Fruit fly (Drosophila melanogaster) whole organism, embryonic: Measurements from ENCODE around the gene CG7294.

ENCODE experiments used
- Adf1 ChIP-seq: fragments of 200-800 bp; sonication (Bioruptor generic); IDR thresholded peaks from 2 replicates; pipeline ENCODE4 v1.3.6; 2022; ENCODE audit warnings: missing biosample characterization, missing genetic modification characterization
- B-H2 ChIP-seq: fragments of 200-800 bp; sonication (Bioruptor generic); optimal IDR thresholded peaks from 2 replicates; lab custom pipeline; 2018; ENCODE audit warnings: missing biosample characterization, mild to moderate bottlenecking, missing genetic modification characterization
- Bdp1 ChIP-seq: fragments of 200-800 bp; sonication (Bioruptor generic); optimal IDR thresholded peaks from 3 replicates; lab custom pipeline; 2016; ENCODE audit warnings: missing biosample characterization, missing genetic modification characterization
- Bgb ChIP-seq: fragments of 200-800 bp; sonication (Bioruptor generic); IDR thresholded peaks from 2 replicates; pipeline ENCODE4 v1.3.6; 2022; ENCODE audit warnings: missing biosample characterization, missing genetic modification characterization; ENCODE audit not compliant: partially characterized antibody
- CG10147 ChIP-seq: fragments of 200-800 bp; sonication (Bioruptor generic); optimal IDR thresholded peaks from 2 replicates; lab custom pipeline; 2019; ENCODE audit warnings: missing biosample characterization, mild to moderate bottlenecking, missing genetic modification characterization, moderate library complexity
- CG10959 ChIP-seq: fragments of 200-800 bp; sonication (Bioruptor generic); IDR thresholded peaks from 2 replicates; pipeline ENCODE4 v1.3.6; 2022; ENCODE audit warnings: missing biosample characterization, missing genetic modification characterization
- CG11695 ChIP-seq: fragments of 200-800 bp; sonication (Bioruptor generic); IDR thresholded peaks from 3 replicates; pipeline ENCODE4 v1.3.6; 2022; ENCODE audit warnings: missing biosample characterization, missing genetic modification characterization
- CG11696 ChIP-seq: fragments of 200-800 bp; sonication (Bioruptor generic); IDR thresholded peaks from 2 replicates; pipeline ENCODE4 v1.3.6; 2022; ENCODE audit warnings: missing biosample characterization, missing genetic modification characterization
- CG12942 ChIP-seq: fragments of 200-800 bp; sonication (Bioruptor generic); optimal IDR thresholded peaks from 3 replicates; lab custom pipeline; 2016; ENCODE audit warnings: missing biosample characterization, missing genetic modification characterization
- CG13424 ChIP-seq: fragments of 200-800 bp; sonication (Bioruptor generic); optimal IDR thresholded peaks from 2 replicates; lab custom pipeline; 2019; ENCODE audit warnings: missing biosample characterization, mild to moderate bottlenecking, missing genetic modification characterization, moderate library complexity
- CG18476 ChIP-seq: fragments of 200-800 bp; sonication (Bioruptor generic); optimal IDR thresholded peaks from 2 replicates; lab custom pipeline; 2016; ENCODE audit warnings: missing biosample characterization, mild to moderate bottlenecking, missing genetic modification characterization
- CG32532 ChIP-seq: fragments of 200-800 bp; sonication (Bioruptor generic); IDR thresholded peaks from 2 replicates; pipeline ENCODE4 v1.3.6; 2022; ENCODE audit warnings: missing biosample characterization, missing genetic modification characterization
- CG33213 ChIP-seq: fragments of 200-800 bp; sonication (Bioruptor generic); optimal IDR thresholded peaks from 3 replicates; lab custom pipeline; 2016; ENCODE audit warnings: missing biosample characterization, missing genetic modification characterization
- CG33557 ChIP-seq: fragments of 200-800 bp; sonication (Bioruptor generic); optimal IDR thresholded peaks from 2 replicates; lab custom pipeline; 2019; ENCODE audit warnings: missing biosample characterization, mild to moderate bottlenecking, missing genetic modification characterization, moderate library complexity
- CG4404 ChIP-seq: fragments of 200-800 bp; sonication (Bioruptor generic); IDR thresholded peaks from 2 replicates; pipeline ENCODE4 v1.3.6; 2022; ENCODE audit warnings: missing biosample characterization, missing genetic modification characterization
- CG4617 ChIP-seq: fragments of 200-800 bp; sonication (Bioruptor generic); optimal IDR thresholded peaks from 3 replicates; lab custom pipeline; 2016; ENCODE audit warnings: missing biosample characterization, missing genetic modification characterization, borderline replicate concordance
- CG4820 ChIP-seq: fragments of 200-800 bp; sonication (Bioruptor generic); optimal IDR thresholded peaks from 3 replicates; lab custom pipeline; 2016; ENCODE audit warnings: missing biosample characterization, missing genetic modification characterization
- CG6813 ChIP-seq: fragments of 200-800 bp; sonication (Bioruptor generic); optimal IDR thresholded peaks from 2 replicates; lab custom pipeline; 2017; ENCODE audit warnings: missing biosample characterization, missing genetic modification characterization, mild to moderate bottlenecking, moderate library complexity, missing genetic modification reagents
- CG7372 ChIP-seq: fragments of 200-800 bp; sonication (Bioruptor generic); IDR thresholded peaks from 2 replicates; pipeline ENCODE4 v1.3.6; 2022; ENCODE audit warnings: missing biosample characterization, missing genetic modification characterization
- CG7839 ChIP-seq: fragments of 200-800 bp; sonication (Bioruptor generic); optimal IDR thresholded peaks from 3 replicates; lab custom pipeline; 2018; ENCODE audit warnings: missing biosample characterization, mild to moderate bottlenecking, missing genetic modification characterization, moderate library complexity
- CG8290 ChIP-seq, 3 experiments: fragments of 200-800 bp; sonication (Bioruptor generic); optimal IDR thresholded peaks; 2 replicates each; lab custom pipeline; 2016 to 2019; ENCODE audit warnings: missing biosample characterization in 3 of 3, missing genetic modification characterization in 3 of 3, mild to moderate bottlenecking in 2 of 3, moderate library complexity in 1 of 3
- CTCF ChIP-seq: fragments of 200-800 bp; sonication (Bioruptor generic); optimal IDR thresholded peaks from 2 replicates; lab custom pipeline; 2017; ENCODE audit warnings: missing biosample characterization, mild to moderate bottlenecking, missing genetic modification characterization, moderate library complexity
- Deaf1 ChIP-seq: fragments of 200-800 bp; optimal IDR thresholded peaks from 3 replicates; lab custom pipeline; 2019; ENCODE audit warnings: missing biosample characterization, mild to moderate bottlenecking, missing genetic modification characterization, moderate library complexity
- Dip2 ChIP-seq: fragments of 200-800 bp; sonication (Bioruptor generic); IDR thresholded peaks from 2 replicates; pipeline ENCODE4 v1.3.6; 2022; ENCODE audit warnings: missing biosample characterization, missing genetic modification characterization
- E2f1 ChIP-seq: fragments of 200-800 bp; sonication (Bioruptor generic); IDR thresholded peaks from 2 replicates; pipeline ENCODE4 v1.3.6; 2022; ENCODE audit warnings: missing biosample characterization, missing genetic modification characterization
- Fer2 ChIP-seq: fragments of 200-800 bp; sonication (Bioruptor generic); optimal IDR thresholded peaks from 2 replicates; lab custom pipeline; 2018; ENCODE audit warnings: missing biosample characterization, mild to moderate bottlenecking, missing genetic modification characterization, moderate library complexity
- Jarid2 ChIP-seq: fragments of 200-800 bp; sonication (Bioruptor generic); optimal IDR thresholded peaks from 3 replicates; lab custom pipeline; 2017; ENCODE audit warnings: mild to moderate bottlenecking, missing biosample characterization, missing genetic modification reagents, missing genetic modification characterization
- Myb ChIP-seq: fragments of 200-800 bp; sonication (Bioruptor generic); optimal IDR thresholded peaks from 2 replicates; lab custom pipeline; 2016; ENCODE audit warnings: missing biosample characterization, missing genetic modification characterization
- Oaz ChIP-seq: fragments of 200-800 bp; sonication (Bioruptor generic); IDR thresholded peaks from 2 replicates; pipeline ENCODE4 v1.3.6; 2022; ENCODE audit warnings: missing biosample characterization, missing genetic modification characterization
- bab2 ChIP-seq: fragments of 200-800 bp; sonication (Bioruptor generic); optimal IDR thresholded peaks from 2 replicates; lab custom pipeline; 2016; ENCODE audit warnings: missing biosample characterization, missing genetic modification characterization
- btn ChIP-seq: fragments of 200-800 bp; sonication (Bioruptor generic); optimal IDR thresholded peaks from 2 replicates; lab custom pipeline; 2016; ENCODE audit warnings: missing biosample characterization, missing genetic modification characterization
- chif ChIP-seq, 2 experiments: fragments of 200-800 bp; sonication (Bioruptor generic); optimal IDR thresholded peaks; 3 replicates each; lab custom pipeline; 2016; ENCODE audit warnings: missing biosample characterization in 2 of 2, missing genetic modification characterization in 2 of 2
- chm ChIP-seq: fragments of 200-800 bp; sonication (Bioruptor generic); IDR thresholded peaks from 2 replicates; pipeline ENCODE4 v1.3.6; 2022; ENCODE audit warnings: missing biosample characterization, missing genetic modification characterization
- croc ChIP-seq: fragments of 200-800 bp; sonication (Bioruptor generic); conservative IDR thresholded peaks from 3 replicates; pipeline ENCODE4 v1.3.6; 2022; ENCODE audit warnings: missing biosample characterization, missing genetic modification characterization
- crol ChIP-seq: fragments of 200-800 bp; sonication (Bioruptor generic); IDR thresholded peaks from 2 replicates; pipeline ENCODE4 v1.3.6; 2022; ENCODE audit warnings: missing biosample characterization, missing genetic modification characterization
- crp ChIP-seq, 2 experiments: fragments of 200-800 bp; sonication (Bioruptor generic); optimal IDR thresholded peaks; 2 replicates in 1 of 2; 3 replicates in 1 of 2; lab custom pipeline; 2017; ENCODE audit warnings: missing biosample characterization in 2 of 2, missing genetic modification characterization in 2 of 2, mild to moderate bottlenecking in 1 of 2, moderate library complexity in 1 of 2
- fd3F ChIP-seq: fragments of 200-800 bp; sonication (Bioruptor generic); optimal IDR thresholded peaks from 2 replicates; lab custom pipeline; 2018; ENCODE audit warnings: missing biosample characterization, mild to moderate bottlenecking, missing genetic modification characterization, moderate library complexity
- gcm2 ChIP-seq: fragments of 200-800 bp; sonication (Bioruptor generic); optimal IDR thresholded peaks from 2 replicates; lab custom pipeline; 2016; ENCODE audit warnings: missing biosample characterization, missing genetic modification characterization
- jing ChIP-seq: fragments of 200-800 bp; sonication (Bioruptor generic); optimal IDR thresholded peaks from 2 replicates; lab custom pipeline; 2018; ENCODE audit warnings: missing biosample characterization, mild to moderate bottlenecking, missing genetic modification characterization
- ken ChIP-seq: fragments of 200-800 bp; sonication (Bioruptor generic); IDR thresholded peaks from 3 replicates; pipeline ENCODE4 v1.3.6; 2022; ENCODE audit warnings: missing biosample characterization, missing genetic modification characterization
- klu ChIP-seq: fragments of 200-800 bp; sonication (Bioruptor generic); IDR thresholded peaks from 2 replicates; pipeline ENCODE4 v1.3.6; 2022; ENCODE audit warnings: missing biosample characterization, missing genetic modification characterization
- lbe ChIP-seq: fragments of 200-800 bp; sonication (Bioruptor generic); optimal IDR thresholded peaks from 2 replicates; lab custom pipeline; 2016; ENCODE audit warnings: missing biosample characterization, mild to moderate bottlenecking, missing genetic modification characterization
- nau ChIP-seq: fragments of 200-800 bp; sonication (Bioruptor generic); optimal IDR thresholded peaks from 3 replicates; lab custom pipeline; 2017; ENCODE audit warnings: missing biosample characterization, mild to moderate bottlenecking, missing genetic modification characterization, missing genetic modification reagents
- org-1 ChIP-seq: fragments of 200-800 bp; sonication (Bioruptor generic); optimal IDR thresholded peaks from 2 replicates; lab custom pipeline; 2017; ENCODE audit warnings: missing biosample characterization, missing genetic modification characterization
- schlank ChIP-seq: fragments of 200-800 bp; sonication (Bioruptor generic); optimal IDR thresholded peaks from 2 replicates; lab custom pipeline; 2018; ENCODE audit warnings: missing biosample characterization, mild to moderate bottlenecking, missing genetic modification characterization
- sqz ChIP-seq: fragments of 200-800 bp; sonication (Bioruptor generic); optimal IDR thresholded peaks from 3 replicates; lab custom pipeline; 2018; ENCODE audit warnings: missing biosample characterization, mild to moderate bottlenecking, missing genetic modification characterization
- tgo ChIP-seq: fragments of 200-800 bp; sonication (Bioruptor generic); IDR thresholded peaks from 3 replicates; pipeline ENCODE4 v1.3.6; 2022; ENCODE audit warnings: missing biosample characterization, missing genetic modification characterization
- tx ChIP-seq: fragments of 200-800 bp; sonication (Bioruptor generic); optimal IDR thresholded peaks from 2 replicates; lab custom pipeline; 2016; ENCODE audit warnings: missing biosample characterization, missing genetic modification characterization
- vnd ChIP-seq: fragments of 200-800 bp; sonication (Bioruptor generic); IDR thresholded peaks from 3 replicates; pipeline ENCODE4 v1.3.6; 2022; ENCODE audit warnings: missing biosample characterization, missing genetic modification characterization; ENCODE audit not compliant: partially characterized antibody
- wek ChIP-seq: fragments of 200-800 bp; sonication (Bioruptor generic); optimal IDR thresholded peaks from 3 replicates; lab custom pipeline; 2018; ENCODE audit warnings: missing biosample characterization, mild to moderate bottlenecking, missing genetic modification characterization, moderate library complexity
- yki ChIP-seq: fragments of >200 bp; optimal IDR thresholded peaks from 3 replicates; lab custom pipeline; 2018

The CG7294 gene

dm6 chr2L:10665603-10666002 is 23.5 kb downstream of the CG7294 start (continued):
- TF ChIP-seq CG8290 (GFP tag; optimal IDR thresholded peaks at IDR 0.05; lab: Kevin White, UChicago) (peak; percentile 24), CG8290 (tag; optimal IDR thresholded peaks at IDR 0.05; lab: Kevin White, UChicago) (peak in 1 of 2 experiments; percentile 85), lbe (GFP tag; lab: Kevin White, UChicago) (no peak), Deaf1 (peak; percentile 3), schlank (tag; lab: Kevin White, UChicago) (peak; percentile 6), CG11696 (GFP tag; lab: Robert Waterston, UW) (peak; percentile 76), nau (GFP tag; lab: Kevin White, UChicago) (peak; percentile 43), Jarid2 (GFP tag; lab: Kevin White, UChicago) (peak; percentile 21), Myb (GFP tag; lab: Kevin White, UChicago) (peak; percentile 53), CG10147 (peak; percentile 23), ken (GFP tag; lab: Robert Waterston, UW) (peak; percentile 77; the same call in 2 of the 3 replicates), E2f1 (peak; percentile 87), Fer2 (no peak), CG32532 (GFP tag; lab: Robert Waterston, UW) (peak; percentile 83), jing (GFP tag; lab: Kevin White, UChicago) (peak; percentile 70), org-1 (GFP tag; lab: Kevin White, UChicago) (peak; percentile 51), CTCF (GFP tag; lab: Kevin White, UChicago) (no peak), btn (peak; percentile 14), CG4404 (GFP tag; lab: Robert Waterston, UW) (peak; percentile 56), crp (GFP tag; optimal IDR thresholded peaks at IDR 0.05; lab: Kevin White, UChicago) (peak in 1 of 2 experiments; percentile 17), tx (peak; percentile 72), CG18476 (GFP tag; lab: Kevin White, UChicago) (peak; percentile 37), chif (GFP tag; optimal IDR thresholded peaks at IDR 0.05; lab: Kevin White, UChicago) (peak; percentile 69 to 77), yki (lab: Kevin White, UChicago) (no peak), CG7839 (peak; percentile 80), wek (GFP tag; lab: Kevin White, UChicago) (peak; percentile 56), Bdp1 (GFP tag; lab: Kevin White, UChicago) (peak; percentile 7), Dip2 (GFP tag; lab: Robert Waterston, UW) (peak; percentile 31; the same call in 1 of the 2 replicates), CG12942 (GFP tag; lab: Kevin White, UChicago) (peak; percentile 68), CG33213 (GFP tag; lab: Kevin White, UChicago) (peak; percentile 36), chm (GFP tag; lab: Robert Waterston, UW) (peak; percentile 60; the same call in 1 of the 2 replicates), CG4617 (peak; percentile 31), gcm2 (GFP tag; lab: Kevin White, UChicago) (peak; percentile 22), CG33557 (GFP tag; lab: Kevin White, UChicago) (no peak), B-H2 (GFP tag; lab: Kevin White, UChicago) (no peak), Bgb (GFP tag; lab: Robert Waterston, UW) (no peak), CG7372 (GFP tag; lab: Robert Waterston, UW) (peak; percentile 73; the same call in 1 of the 2 replicates), crol (GFP tag; lab: Robert Waterston, UW) (no peak), klu (GFP tag; lab: Robert Waterston, UW) (no peak), sqz (GFP tag; lab: Kevin White, UChicago) (peak; percentile 8), CG10959 (GFP tag; lab: Robert Waterston, UW) (peak; percentile 63), CG13424 (peak; percentile 83), vnd (no peak), CG11695 (GFP tag; lab: Robert Waterston, UW) (peak; percentile 86), CG6813 (GFP tag; lab: Kevin White, UChicago) (peak; percentile 48), fd3F (GFP tag; lab: Kevin White, UChicago) (peak; percentile 77), Adf1 (GFP tag; lab: Robert Waterston, UW) (peak; percentile 25; the same call in 1 of the 2 replicates), tgo (GFP tag; lab: Robert Waterston, UW) (peak; percentile 90), croc (GFP tag; lab: Robert Waterston, UW) (peak; percentile 53; the same call in 1 of the 3 replicates), Oaz (GFP tag; lab: Robert Waterston, UW) (peak; percentile 81), CG4820 (GFP tag; lab: Kevin White, UChicago) (peak; percentile 67), bab2 (peak; percentile 72)
